Fruit fly (Drosophila melanogaster) whole organism, pupa: ENCODE data around the gene osi.

Experiments
- CG12605 ChIP-seq: fragments of 200-800 bp; sonication (Bioruptor generic); IDR thresholded peaks from 2 replicates; pipeline ENCODE4 v1.3.6; 2022; ENCODE audit warnings: missing biosample characterization, missing genetic modification characterization
- CG13204 ChIP-seq: fragments of 200-800 bp; sonication (Bioruptor generic); optimal IDR thresholded peaks from 2 replicates; lab custom pipeline; 2018; ENCODE audit warnings: missing biosample characterization, mild to moderate bottlenecking, missing genetic modification characterization, moderate library complexity
- CG34367 ChIP-seq: fragments of 200-800 bp; sonication (Bioruptor generic); optimal IDR thresholded peaks from 2 replicates; lab custom pipeline; 2018; ENCODE audit warnings: missing biosample characterization, mild to moderate bottlenecking, missing genetic modification characterization
- EcR ChIP-seq: fragments of 200-800 bp; sonication (Bioruptor generic); optimal IDR thresholded peaks from 3 replicates; lab custom pipeline; 2019; ENCODE audit warnings: missing biosample characterization, missing genetic modification characterization, mild to moderate bottlenecking, moderate library complexity, missing genetic modification reagents
- Pif1B ChIP-seq: fragments of 200-800 bp; sonication (Bioruptor generic); optimal IDR thresholded peaks from 3 replicates; lab custom pipeline; 2016; ENCODE audit warnings: missing biosample characterization, missing genetic modification characterization
- gl ChIP-seq: fragments of 200-800 bp; sonication (Bioruptor generic); optimal IDR thresholded peaks from 2 replicates; lab custom pipeline; 2018; ENCODE audit warnings: missing biosample characterization, mild to moderate bottlenecking, missing genetic modification characterization

DNA sequence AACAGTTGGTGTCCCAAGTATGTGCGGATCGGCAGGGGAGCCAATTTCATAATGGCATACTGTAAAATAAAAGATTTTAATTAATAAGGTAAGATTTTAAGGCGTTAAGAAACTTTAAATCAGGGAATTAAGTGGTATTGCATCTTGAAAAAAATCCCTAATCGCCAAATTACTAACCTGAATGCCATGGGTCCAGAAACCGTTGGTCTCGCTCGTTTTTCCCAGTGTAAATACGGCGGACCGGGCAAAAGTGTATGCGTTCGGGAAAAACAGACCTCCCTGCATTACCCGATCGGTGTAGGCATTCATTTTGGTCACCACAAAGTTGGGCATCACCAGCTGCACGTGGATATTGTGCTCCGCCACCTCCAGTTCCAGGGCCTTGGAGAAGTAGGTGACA lies 44.4 kb downstream of the osi start:
- TF ChIP-seq CG13204 (GFP tag; lab: Kevin White, UChicago) (no peak), CG34367 (tag; lab: Kevin White, UChicago) (no peak), Pif1B (GFP tag; lab: Kevin White, UChicago) (no peak), EcR (GFP tag; lab: Kevin White, UChicago) (no peak), CG12605 (GFP tag; lab: Robert Waterston, UW) (no peak), gl (no peak)
